Worm (Caenorhabditis elegans): Measurements from ENCODE around the gene F10G7.5.

F10G7.5 gene

DNA sequence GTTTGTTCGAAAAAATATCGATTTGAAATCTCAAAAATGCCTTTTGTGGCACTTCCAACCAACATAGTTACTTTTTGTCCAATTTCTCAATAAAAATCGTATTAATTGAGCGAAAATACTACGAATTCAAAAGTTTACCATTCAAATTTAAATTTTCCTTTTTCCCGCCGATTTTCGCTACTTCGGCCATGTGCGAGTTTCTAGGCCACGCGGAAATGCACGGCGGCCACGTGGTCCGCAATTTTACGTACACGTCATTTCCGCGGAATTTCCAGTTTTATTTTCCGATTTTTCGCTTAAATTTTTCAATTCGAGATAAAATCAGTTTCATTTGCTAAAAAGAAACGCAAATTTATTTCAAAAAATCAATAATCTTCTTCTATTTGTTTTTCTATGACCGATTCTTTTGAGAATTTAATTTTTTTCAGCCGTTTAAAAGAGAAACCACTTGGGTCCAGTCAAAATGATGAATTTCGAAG lies 46.8 kb downstream of the F10G7.5 start, which contains the start of gene eas-1 (continued):
- peak; percentile 71 for TF ChIP-seq madf-9 (GFP tag; conservative IDR thresholded peaks at IDR 0.05)
- no peak for TF ChIP-seq lim-7 (GFP tag; IDR thresholded peaks at IDR 0.05)
- peak in 1 of 2 experiments; percentile 92 for TF ChIP-seq hif-1 (tag; optimal IDR thresholded peaks at IDR 0.05)
- peak; percentile 54 for TF ChIP-seq nhr-48 (tag; optimal IDR thresholded peaks at IDR 0.05)
- no peak for TF ChIP-seq nhr-111 (GFP tag; optimal IDR thresholded peaks at IDR 0.05)
- TF ChIP-seq attf-4 (tag; optimal IDR thresholded peaks at IDR 0.05) = no peak
- no peak for TF ChIP-seq nhr-77 (tag; optimal IDR thresholded peaks at IDR 0.05)
- no peak for TF ChIP-seq ceh-44 (GFP tag; IDR thresholded peaks at IDR 0.05)
- TF ChIP-seq nhr-42 (GFP tag; IDR thresholded peaks at IDR 0.05) = no peak
- TF ChIP-seq hmg-1.1 (GFP tag; IDR thresholded peaks at IDR 0.05) = peak; percentile 66
- no peak for TF ChIP-seq zip-11 (GFP tag; IDR thresholded peaks at IDR 0.05)
- no peak for TF ChIP-seq nhr-76 (tag; optimal IDR thresholded peaks at IDR 0.05)
- no peak for TF ChIP-seq F44E2.7 (GFP tag; IDR thresholded peaks at IDR 0.05)
- no peak for TF ChIP-seq egl-43 (GFP tag; IDR thresholded peaks at IDR 0.05)
- TF ChIP-seq php-3 (GFP tag; IDR thresholded peaks at IDR 0.05) = no peak
- 0 out of 2 replicates have a peak, but pooled peaks have one; percentile 19 for TF ChIP-seq T26A8.4 (GFP tag; IDR thresholded peaks at IDR 0.05)
- no peak for TF ChIP-seq ztf-11 (tag; optimal IDR thresholded peaks at IDR 0.05)
- no peak for TF ChIP-seq fos-1 (tag; optimal IDR thresholded peaks at IDR 0.05)
- 0 out of 2 replicates have a peak, but pooled peaks have one; percentile 79 for TF ChIP-seq tag-97 (GFP tag; IDR thresholded peaks at IDR 0.05)
- peak in 1 of 2 experiments; percentile 86 for TF ChIP-seq lsy-2 (tag; optimal IDR thresholded peaks at IDR 0.05)
- TF ChIP-seq saeg-2 (GFP tag; IDR thresholded peaks at IDR 0.05) = no peak
- TF ChIP-seq ZK546.5 (tag; optimal IDR thresholded peaks at IDR 0.05) = no peak
- no peak for TF ChIP-seq aha-1 (tag)
- peak; percentile 28 for TF ChIP-seq spr-1 (tag; optimal IDR thresholded peaks at IDR 0.05)
- peak; percentile 63 for TF ChIP-seq T20F7.1 (GFP tag; optimal IDR thresholded peaks at IDR 0.05)
- TF ChIP-seq spr-3 (GFP tag; optimal IDR thresholded peaks at IDR 0.05) = no peak
- no peak for TF ChIP-seq snpc-1.2 (GFP tag; IDR thresholded peaks at IDR 0.05)
- TF ChIP-seq ceh-82 (tag; optimal IDR thresholded peaks at IDR 0.05) = no peak
- TF ChIP-seq nhr-41 (GFP tag; IDR thresholded peaks at IDR 0.05) = no peak
- no peak for TF ChIP-seq pqm-1 (tag; optimal IDR thresholded peaks at IDR 0.05)
- TF ChIP-seq unc-130 (GFP tag; optimal IDR thresholded peaks at IDR 0.05) = peak; percentile 92
- no peak for TF ChIP-seq mep-1 (tag; optimal IDR thresholded peaks at IDR 0.05)
- no peak for TF ChIP-seq D1046.2 (GFP tag; IDR thresholded peaks at IDR 0.05)
- TF ChIP-seq rbr-2 (tag; optimal IDR thresholded peaks at IDR 0.05) = peak; percentile 56
- no peak for TF ChIP-seq nhr-10 (tag; optimal IDR thresholded peaks at IDR 0.05)
- TF ChIP-seq pha-4 (GFP tag; IDR thresholded peaks at IDR 0.05) = no peak
- TF ChIP-seq pha-4 (tag; optimal IDR thresholded peaks at IDR 0.05) = no peak
- TF ChIP-seq lin-39 (tag; optimal IDR thresholded peaks at IDR 0.05) = no peak
- no peak for TF ChIP-seq sdz-12 (GFP tag; optimal IDR thresholded peaks at IDR 0.05)
- peak; percentile 71 for TF ChIP-seq hlh-11 (tag; optimal IDR thresholded peaks at IDR 0.05)
- peak; percentile 8 for TF ChIP-seq ztf-7 (tag; optimal IDR thresholded peaks at IDR 0.05)
- TF ChIP-seq dve-1 (tag; optimal IDR thresholded peaks at IDR 0.05; ENCODE audit: insufficient read depth) = peak; percentile 59
- no peak for TF ChIP-seq zfp-3 (GFP tag; conservative IDR thresholded peaks at IDR 0.05)
- no peak for TF ChIP-seq jun-1 (tag; optimal IDR thresholded peaks at IDR 0.05)
- no peak for TF ChIP-seq Y5F2A.4 (GFP tag; optimal IDR thresholded peaks at IDR 0.05)
- TF ChIP-seq vab-7 (GFP tag; IDR thresholded peaks at IDR 0.05) = no peak
- no peak for TF ChIP-seq F26F4.8 (GFP tag; conservative IDR thresholded peaks at IDR 0.05)
- TF ChIP-seq dmd-8 (GFP tag; IDR thresholded peaks at IDR 0.05) = no peak
- peak; percentile 62 for TF ChIP-seq lin-13 (GFP tag; optimal IDR thresholded peaks at IDR 0.05)
- no peak for TF ChIP-seq Y105C5A.15 (GFP tag; IDR thresholded peaks at IDR 0.05)
- TF ChIP-seq ZK337.2 (GFP tag; IDR thresholded peaks at IDR 0.05) = peak; percentile 90
- TF ChIP-seq fkh-10 (GFP tag; optimal IDR thresholded peaks at IDR 0.05) = peak; percentile 38
- TF ChIP-seq tra-1 (GFP tag; IDR thresholded peaks at IDR 0.05) = peak; percentile 54; the same call in 1 of the 2 replicates
